Worm (Caenorhabditis elegans) whole organism, young adult: ENCODE measurements around the gene C05B5.12.

Experiments
- B0035.1 ChIP-seq: sonication (generic microtip); optimal IDR thresholded peaks from 2 replicates; lab custom pipeline; 2016; ENCODE audit warnings: missing genetic modification characterization, mild to moderate bottlenecking, missing compliant biosample characterization, missing genotype, missing genetic modification reagents
- F10E7.11 ChIP-seq: sonication (generic microtip); optimal IDR thresholded peaks from 2 replicates; lab custom pipeline; 2017; ENCODE audit warnings: mild to moderate bottlenecking, missing genetic modification characterization, moderate library complexity, missing compliant biosample characterization
- F55B11.4 ChIP-seq: sonication (generic microtip); optimal IDR thresholded peaks from 2 replicates; lab custom pipeline; 2016; ENCODE audit warnings: missing compliant biosample characterization, missing genetic modification characterization, borderline replicate concordance; ENCODE audit not compliant: insufficient read depth
- F57C9.4 ChIP-seq: sonication (generic microtip); optimal IDR thresholded peaks from 2 replicates; lab custom pipeline; 2017; ENCODE audit warnings: mild to moderate bottlenecking, missing genetic modification characterization, missing compliant biosample characterization
- K12H6.12 ChIP-seq: fragments of 200-800 bp; sonication (Bioruptor generic); optimal IDR thresholded peaks from 2 replicates; lab custom pipeline; 2018; ENCODE audit warnings: mild to moderate bottlenecking, missing genetic modification characterization, missing compliant biosample characterization
- Y53F4B.3 ChIP-seq: fragments of 200-800 bp; sonication (Bioruptor generic); IDR thresholded peaks from 2 replicates; pipeline ENCODE4 v1.3.6; 2022; ENCODE audit warnings: missing genetic modification reagents, missing genetic modification characterization, missing compliant biosample characterization
- Y53G8AR.9 ChIP-seq: fragments of 200-800 bp; sonication (Bioruptor generic); conservative IDR thresholded peaks from 2 replicates; pipeline ENCODE4 v1.3.6; 2022; ENCODE audit warnings: missing genetic modification reagents, missing genetic modification characterization, missing compliant biosample characterization
- ama-1 ChIP-seq, 3 experiments: fragments of 150-350 bp in 1 of 3; sonication (generic microtip) in 2 of 3; optimal IDR thresholded peaks; 2 replicates each; lab custom pipeline; 2014 to 2018; ENCODE audit warnings: missing biosample characterization in 2 of 3, missing genetic modification characterization in 2 of 3, missing genetic modification reagents in 2 of 3
- aptf-2 ChIP-seq: fragments of 200-800 bp; sonication (Bioruptor generic); conservative IDR thresholded peaks from 2 replicates; pipeline ENCODE4 v1.3.6; 2022; ENCODE audit warnings: missing genetic modification reagents, missing genetic modification characterization, missing compliant biosample characterization
- ccch-3 ChIP-seq: fragments of 200-800 bp; sonication (Bioruptor generic); optimal IDR thresholded peaks from 2 replicates; lab custom pipeline; 2018; ENCODE audit warnings: mild to moderate bottlenecking, missing genetic modification characterization, missing compliant biosample characterization
- cebp-1 ChIP-seq, 2 experiments: fragments of 200-800 bp in 1 of 2; sonication (Bioruptor generic) in 1 of 2; sonication (generic microtip) in 1 of 2; IDR thresholded peaks in 1 of 2; optimal IDR thresholded peaks in 1 of 2; 2 replicates each; pipeline versions ENCODE4 v1.3.6 to Lab custom; 2017 to 2022; ENCODE audit warnings: missing compliant biosample characterization in 2 of 2, missing genetic modification characterization in 2 of 2, mild to moderate bottlenecking in 1 of 2, missing genetic modification reagents in 1 of 2, moderate library complexity in 1 of 2
- cebp-2 ChIP-seq: fragments of 200-800 bp; sonication (Bioruptor generic); IDR thresholded peaks from 2 replicates; pipeline ENCODE4 v1.3.6; 2022; ENCODE audit warnings: missing genetic modification characterization, missing compliant biosample characterization
- ceh-40 ChIP-seq: fragments of 200-800 bp; sonication (Bioruptor generic); IDR thresholded peaks from 2 replicates; pipeline ENCODE4 v1.3.6; 2022; ENCODE audit warnings: missing genetic modification characterization, missing compliant biosample characterization
- ceh-91 ChIP-seq: fragments of 200-800 bp; sonication (Bioruptor generic); IDR thresholded peaks from 2 replicates; pipeline ENCODE4 v1.3.6; 2022; ENCODE audit warnings: missing genetic modification reagents, missing genetic modification characterization, missing compliant biosample characterization
- die-1 ChIP-seq: sonication (generic microtip); optimal IDR thresholded peaks from 2 replicates; lab custom pipeline; 2016; ENCODE audit warnings: missing genotype, mild to moderate bottlenecking, missing genetic modification characterization, missing compliant biosample characterization
- ekl-4 ChIP-seq: fragments of 200-800 bp; sonication (Bioruptor generic); IDR thresholded peaks from 2 replicates; pipeline ENCODE4 v1.3.6; 2022; ENCODE audit warnings: missing genetic modification reagents, missing genetic modification characterization, missing compliant biosample characterization
- gei-17 ChIP-seq: fragments of 200-800 bp; sonication (Bioruptor generic); optimal IDR thresholded peaks from 2 replicates; lab custom pipeline; 2018; ENCODE audit warnings: mild to moderate bottlenecking, missing genetic modification characterization, missing compliant biosample characterization
- him-1 ChIP-seq: sonication (generic microtip); optimal IDR thresholded peaks from 2 replicates; lab custom pipeline; 2016; ENCODE audit warnings: missing genotype, missing genetic modification reagents, missing genetic modification characterization, missing compliant biosample characterization
- hmg-1.2 ChIP-seq: fragments of 200-800 bp; sonication (Bioruptor generic); IDR thresholded peaks from 2 replicates; pipeline ENCODE4 v1.3.6; 2022; ENCODE audit warnings: missing genetic modification reagents, missing genetic modification characterization, missing compliant biosample characterization
- let-607 ChIP-seq, 2 experiments: fragments of 200-800 bp in 1 of 2; sonication (Bioruptor generic) in 1 of 2; sonication (generic microtip) in 1 of 2; optimal IDR thresholded peaks; 2 replicates each; lab custom pipeline; 2016 to 2018; ENCODE audit warnings: mild to moderate bottlenecking in 2 of 2, missing compliant biosample characterization in 2 of 2, missing genetic modification characterization in 2 of 2, moderate library complexity in 2 of 2, missing genotype in 1 of 2
- lin-26 ChIP-seq: fragments of 200-800 bp; sonication (Bioruptor generic); IDR thresholded peaks from 2 replicates; pipeline ENCODE4 v1.3.6; 2022; ENCODE audit warnings: missing genetic modification reagents, missing genetic modification characterization, missing compliant biosample characterization
- lin-35 ChIP-seq, 3 experiments: fragments of 150-350 bp in 2 of 3; sonication (generic microtip) in 1 of 3; optimal IDR thresholded peaks; 2 replicates each; lab custom pipeline; 2014 to 2018; ENCODE audit warnings: missing biosample characterization in 3 of 3, missing genetic modification characterization in 3 of 3, missing genetic modification reagents in 3 of 3
- lin-54 ChIP-seq: fragments of 200-800 bp; sonication (Bioruptor generic); optimal IDR thresholded peaks from 2 replicates; lab custom pipeline; 2018; ENCODE audit warnings: mild to moderate bottlenecking, missing genetic modification characterization, missing compliant biosample characterization
- lir-1 ChIP-seq: fragments of 200-800 bp; sonication (Bioruptor generic); conservative IDR thresholded peaks from 2 replicates; pipeline ENCODE4 v1.3.6; 2022; ENCODE audit warnings: missing genetic modification reagents, missing genetic modification characterization, missing compliant biosample characterization
- lsy-27 ChIP-seq: sonication (generic microtip); optimal IDR thresholded peaks from 2 replicates; lab custom pipeline; 2017; ENCODE audit warnings: missing genetic modification characterization, mild to moderate bottlenecking, missing compliant biosample characterization, antibody characterized with exemption, missing genotype, borderline replicate concordance; ENCODE audit not compliant: insufficient read depth
- madf-10 ChIP-seq: sonication (generic microtip); optimal IDR thresholded peaks from 2 replicates; lab custom pipeline; 2016; ENCODE audit warnings: mild to moderate bottlenecking, missing genetic modification characterization, missing compliant biosample characterization
- madf-6 ChIP-seq: fragments of 200-800 bp; sonication (Bioruptor generic); IDR thresholded peaks from 2 replicates; pipeline ENCODE4 v1.3.6; 2022; ENCODE audit warnings: missing genetic modification reagents, missing genetic modification characterization, missing compliant biosample characterization
- mel-28 ChIP-seq: sonication (generic microtip); optimal IDR thresholded peaks from 2 replicates; lab custom pipeline; 2016; ENCODE audit warnings: borderline replicate concordance, mild to moderate bottlenecking, missing genetic modification characterization, missing compliant biosample characterization
- mes-4 ChIP-seq: sonication (generic microtip); optimal IDR thresholded peaks from 2 replicates; lab custom pipeline; 2016; ENCODE audit warnings: missing genotype, missing genetic modification characterization, missing compliant biosample characterization
- nfyb-1 ChIP-seq: fragments of 200-800 bp; sonication (Bioruptor generic); IDR thresholded peaks from 2 replicates; pipeline ENCODE4 v1.3.6; 2022; ENCODE audit warnings: missing genetic modification reagents, missing genetic modification characterization, missing compliant biosample characterization
- nhr-120 ChIP-seq: fragments of 200-800 bp; sonication (Bioruptor generic); IDR thresholded peaks from 2 replicates; pipeline ENCODE4 v1.3.6; 2022; ENCODE audit warnings: missing genetic modification characterization, missing compliant biosample characterization
- nhr-179 ChIP-seq: sonication (generic microtip); optimal IDR thresholded peaks from 2 replicates; lab custom pipeline; 2016; ENCODE audit warnings: mild to moderate bottlenecking, missing genetic modification characterization, missing compliant biosample characterization
- nhr-27 ChIP-seq: fragments of 200-800 bp; sonication (Bioruptor generic); optimal IDR thresholded peaks from 2 replicates; lab custom pipeline; 2018; ENCODE audit warnings: mild to moderate bottlenecking, missing genetic modification characterization, moderate library complexity, missing compliant biosample characterization
- nhr-90 ChIP-seq: sonication (generic microtip); optimal IDR thresholded peaks from 2 replicates; lab custom pipeline; 2016; ENCODE audit warnings: missing genotype, mild to moderate bottlenecking, missing genetic modification characterization, missing compliant biosample characterization
- pbrm-1 ChIP-seq: fragments of 200-800 bp; sonication (Bioruptor generic); IDR thresholded peaks from 2 replicates; pipeline ENCODE4 v1.3.6; 2022; ENCODE audit warnings: missing genetic modification reagents, missing genetic modification characterization, missing compliant biosample characterization
- rcor-1 ChIP-seq: fragments of 200-800 bp; sonication (Bioruptor generic); IDR thresholded peaks from 2 replicates; pipeline ENCODE4 v1.3.6; 2022; ENCODE audit warnings: missing genetic modification reagents, missing genetic modification characterization, missing compliant biosample characterization
- repo-1 ChIP-seq: sonication (generic microtip); optimal IDR thresholded peaks from 2 replicates; lab custom pipeline; 2017; ENCODE audit warnings: mild to moderate bottlenecking, missing genetic modification characterization, missing compliant biosample characterization
- sea-2 ChIP-seq: fragments of 200-800 bp; sonication (Bioruptor generic); IDR thresholded peaks from 2 replicates; pipeline ENCODE4 v1.3.6; 2022; ENCODE audit warnings: missing genetic modification characterization, missing compliant biosample characterization
- snpc-3.4 ChIP-seq: sonication (generic microtip); optimal IDR thresholded peaks from 2 replicates; lab custom pipeline; 2017; ENCODE audit warnings: missing genetic modification characterization, mild to moderate bottlenecking, missing compliant biosample characterization, antibody characterized with exemption, moderate library complexity, missing genotype, missing genetic modification reagents
- unc-62 ChIP-seq: fragments of 150-350 bp; optimal IDR thresholded peaks from 2 replicates; lab custom pipeline; 2014; ENCODE audit warnings: missing biosample characterization, missing genetic modification reagents, missing genetic modification characterization
- xnd-1 ChIP-seq: sonication (generic microtip); optimal IDR thresholded peaks from 2 replicates; lab custom pipeline; 2016; ENCODE audit warnings: missing genotype, missing genetic modification reagents, missing genetic modification characterization, missing compliant biosample characterization
- ztf-22 ChIP-seq: fragments of 200-800 bp; sonication (Bioruptor generic); optimal IDR thresholded peaks from 2 replicates; lab custom pipeline; 2018; ENCODE audit warnings: mild to moderate bottlenecking, missing genetic modification characterization, moderate library complexity, missing compliant biosample characterization
- ztf-28 ChIP-seq: fragments of 200-800 bp; sonication (Bioruptor generic); IDR thresholded peaks from 2 replicates; pipeline ENCODE4 v1.3.6; 2022; ENCODE audit warnings: missing genetic modification reagents, missing genetic modification characterization, missing compliant biosample characterization
- ztf-3 ChIP-seq: fragments of 200-800 bp; sonication (Bioruptor generic); optimal IDR thresholded peaks from 2 replicates; lab custom pipeline; 2018; ENCODE audit warnings: mild to moderate bottlenecking, missing genetic modification characterization, missing compliant biosample characterization

Gene C05B5.12

ce11 chrIII:10016413-10017051 lies 29.4 kb downstream of the C05B5.12 start, which contains the start of gene rgs-1:
rgs-1 (minus strand) TSS chrIII:10016558.
- TF ChIP-seq ccch-3 (GFP tag; lab: Kevin White, UChicago) (no peak), madf-10 (tag; lab: Kevin White, UChicago) (peak; percentile 32)

DNA sequence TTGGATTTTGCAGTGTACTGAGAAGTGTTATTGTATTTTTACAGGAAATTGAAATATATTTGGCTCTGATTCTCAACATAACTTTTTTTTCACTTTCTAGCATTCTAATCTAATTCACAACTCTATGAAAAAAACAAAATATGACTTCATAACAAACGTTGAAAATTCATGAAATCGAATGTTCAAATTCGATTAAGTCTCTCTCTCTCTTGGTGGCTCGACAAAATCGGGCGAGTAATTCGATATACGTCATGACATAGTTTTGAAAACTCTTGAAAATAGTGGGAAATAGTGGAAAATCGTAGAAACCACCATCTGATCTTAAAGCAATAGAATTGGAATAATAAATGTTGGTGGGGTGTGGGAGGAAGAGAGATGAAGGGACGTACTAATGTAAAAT lies 30.8 kb downstream of the C05B5.12 start:
- TF ChIP-seq let-607 (tag; optimal IDR thresholded peaks at IDR 0.05; lab: Kevin White, UChicago) (no peak), F57C9.4 (tag; lab: Kevin White, UChicago) (no peak), repo-1 (tag; lab: Kevin White, UChicago) (no peak), rcor-1 (GFP tag; lab: Robert Waterston, UW) (no peak), Y53G8AR.9 (no peak), xnd-1 (no peak), sea-2 (GFP tag; lab: Robert Waterston, UW) (no peak), K12H6.12 (no peak), F55B11.4 (tag; lab: Kevin White, UChicago) (no peak), him-1 (no peak), ztf-22 (GFP tag; lab: Kevin White, UChicago) (no peak)

- TF ChIP-seq ceh-40 (GFP tag; lab: Robert Waterston, UW) (no peak), lin-54 (GFP tag; lab: Kevin White, UChicago) (no peak), unc-62 (no peak), die-1 (tag; lab: Kevin White, UChicago) (no peak), cebp-2 (GFP tag; lab: Robert Waterston, UW) (no peak), ekl-4 (GFP tag; lab: Robert Waterston, UW) (no peak), hmg-1.2 (GFP tag; lab: Robert Waterston, UW) (no peak), pbrm-1 (GFP tag; lab: Robert Waterston, UW) (no peak), gei-17 (GFP tag; lab: Kevin White, UChicago) (no peak), ztf-22 (GFP tag; lab: Kevin White, UChicago) (no peak), ama-1 (optimal IDR thresholded peaks at IDR 0.05; lab: Kevin White, UChicago) (no peak), ama-1 (GFP tag; optimal IDR thresholded peaks at IDR 0.05; lab: Kevin White, UChicago) (no peak), nfyb-1 (GFP tag; lab: Robert Waterston, UW) (no peak), nhr-120 (no peak), nhr-90 (no peak), ztf-3 (no peak), mel-28 (tag; lab: Kevin White, UChicago) (no peak), aptf-2 (GFP tag; lab: Robert Waterston, UW) (no peak), mes-4 (tag; lab: Kevin White, UChicago) (no peak), snpc-3.4 (no peak), lsy-27 (tag; lab: Kevin White, UChicago) (no peak)
- TF ChIP-seq, all 124 proteins: peak for 0
Observed at ce11 chrIII:10023452-10023851, 36.3 kb downstream of the C05B5.12 start, which contains the start of gene ins-21. ins-21 (plus strand) TSS chrIII:10023752.

ce11 chrIII:10025989-10026388 lies 38.8 kb downstream of the C05B5.12 start, which contains the start of gene ins-22:
ins-22 (plus strand) TSS chrIII:10026289.
- TF ChIP-seq nhr-179 (no peak), Y53F4B.3 (GFP tag; lab: Robert Waterston, UW) (no peak), B0035.1 (tag; lab: Kevin White, UChicago) (no peak), lin-35 (GFP tag; optimal IDR thresholded peaks at IDR 0.05; lab: Kevin White, UChicago) (no peak), ztf-28 (GFP tag; lab: Robert Waterston, UW) (no peak), cebp-2 (GFP tag; lab: Robert Waterston, UW) (no peak), nhr-27 (tag; lab: Kevin White, UChicago) (no peak), lir-1 (GFP tag; lab: Robert Waterston, UW) (no peak), lin-26 (GFP tag; lab: Robert Waterston, UW) (no peak), ceh-91 (no peak), madf-6 (no peak), cebp-1 (GFP tag; IDR thresholded peaks at IDR 0.05; lab: Robert Waterston, UW) (no peak), cebp-1 (tag; optimal IDR thresholded peaks at IDR 0.05; lab: Kevin White, UChicago) (no peak), F10E7.11 (no peak)
